Fruit fly (Drosophila melanogaster) whole organism, pupa: ENCODE data around the gene CG9121.

ENCODE experiments used
- CG10348 ChIP-seq: fragments of 200-800 bp; sonication (Bioruptor generic); IDR thresholded peaks from 2 replicates; pipeline ENCODE4 v1.3.6; 2022; ENCODE audit warnings: missing biosample characterization, missing genetic modification characterization
- CG12605 ChIP-seq: fragments of 200-800 bp; sonication (Bioruptor generic); IDR thresholded peaks from 2 replicates; pipeline ENCODE4 v1.3.6; 2022; ENCODE audit warnings: missing biosample characterization, missing genetic modification characterization
- CG13204 ChIP-seq: fragments of 200-800 bp; sonication (Bioruptor generic); optimal IDR thresholded peaks from 2 replicates; lab custom pipeline; 2018; ENCODE audit warnings: missing biosample characterization, mild to moderate bottlenecking, missing genetic modification characterization, moderate library complexity
- CG14655 ChIP-seq: fragments of 200-800 bp; sonication (Bioruptor generic); optimal IDR thresholded peaks from 3 replicates; lab custom pipeline; 2017; ENCODE audit warnings: mild to moderate bottlenecking, missing biosample characterization, missing genetic modification reagents, missing genetic modification characterization
- CG15710 ChIP-seq: fragments of 200-800 bp; sonication (Bioruptor generic); optimal IDR thresholded peaks from 2 replicates; lab custom pipeline; 2018; ENCODE audit warnings: missing biosample characterization, mild to moderate bottlenecking, missing genetic modification characterization, moderate library complexity
- CG17806 ChIP-seq: fragments of 200-800 bp; sonication (Bioruptor generic); optimal IDR thresholded peaks from 2 replicates; lab custom pipeline; 2018; ENCODE audit warnings: missing biosample characterization, mild to moderate bottlenecking, missing genetic modification characterization, moderate library complexity
- CG32121 ChIP-seq: fragments of 200-800 bp; sonication (Bioruptor generic); IDR thresholded peaks from 2 replicates; pipeline ENCODE4 v1.3.6; 2022; ENCODE audit warnings: missing biosample characterization, missing genetic modification characterization
- CG34367 ChIP-seq: fragments of 200-800 bp; sonication (Bioruptor generic); optimal IDR thresholded peaks from 2 replicates; lab custom pipeline; 2018; ENCODE audit warnings: missing biosample characterization, mild to moderate bottlenecking, missing genetic modification characterization
- CG4496 ChIP-seq: fragments of 200-800 bp; sonication (Bioruptor generic); IDR thresholded peaks from 3 replicates; pipeline ENCODE4 v1.3.6; 2022; ENCODE audit warnings: missing biosample characterization, missing genetic modification characterization
- CG8159 ChIP-seq: fragments of 200-800 bp; sonication (Bioruptor generic); optimal IDR thresholded peaks from 3 replicates; lab custom pipeline; 2018; ENCODE audit warnings: missing biosample characterization, mild to moderate bottlenecking, missing genetic modification characterization, moderate library complexity
- CG8301 ChIP-seq: fragments of 200-800 bp; sonication (Bioruptor generic); optimal IDR thresholded peaks from 2 replicates; lab custom pipeline; 2018; ENCODE audit warnings: missing biosample characterization, mild to moderate bottlenecking, missing genetic modification characterization
- CG9948 ChIP-seq: fragments of 200-800 bp; sonication (Bioruptor generic); optimal IDR thresholded peaks from 2 replicates; lab custom pipeline; 2018; ENCODE audit warnings: missing biosample characterization, mild to moderate bottlenecking, missing genetic modification characterization, moderate library complexity
- D1 ChIP-seq: fragments of 200-800 bp; sonication (Bioruptor generic); optimal IDR thresholded peaks from 2 replicates; lab custom pipeline; 2018; ENCODE audit warnings: missing biosample characterization, mild to moderate bottlenecking, missing genetic modification characterization, moderate library complexity
- EcR ChIP-seq: fragments of 200-800 bp; sonication (Bioruptor generic); optimal IDR thresholded peaks from 3 replicates; lab custom pipeline; 2019; ENCODE audit warnings: missing biosample characterization, missing genetic modification characterization, mild to moderate bottlenecking, moderate library complexity, missing genetic modification reagents
- Ets98B ChIP-seq: fragments of 200-800 bp; sonication (Bioruptor generic); IDR thresholded peaks from 2 replicates; pipeline ENCODE4 v1.3.6; 2022; ENCODE audit warnings: missing biosample characterization, missing genetic modification characterization
- Pif1A ChIP-seq: fragments of 200-800 bp; sonication (Bioruptor generic); optimal IDR thresholded peaks from 3 replicates; lab custom pipeline; 2016; ENCODE audit warnings: missing biosample characterization, missing genetic modification characterization
- Pif1B ChIP-seq: fragments of 200-800 bp; sonication (Bioruptor generic); optimal IDR thresholded peaks from 3 replicates; lab custom pipeline; 2016; ENCODE audit warnings: missing biosample characterization, missing genetic modification characterization
- Snoo ChIP-seq: fragments of 200-800 bp; sonication (Bioruptor generic); optimal IDR thresholded peaks from 3 replicates; lab custom pipeline; 2017; ENCODE audit warnings: missing biosample characterization, mild to moderate bottlenecking, missing genetic modification characterization, inconsistent platforms
- fd96Ca ChIP-seq: fragments of 200-800 bp; sonication (Bioruptor generic); IDR thresholded peaks from 3 replicates; pipeline ENCODE4 v1.3.6; 2022; ENCODE audit warnings: missing biosample characterization, missing genetic modification characterization
- gl ChIP-seq: fragments of 200-800 bp; sonication (Bioruptor generic); optimal IDR thresholded peaks from 2 replicates; lab custom pipeline; 2018; ENCODE audit warnings: missing biosample characterization, mild to moderate bottlenecking, missing genetic modification characterization
- rn ChIP-seq: fragments of 200-800 bp; sonication (Bioruptor generic); IDR thresholded peaks from 2 replicates; pipeline ENCODE4 v1.3.6; 2022; ENCODE audit warnings: missing biosample characterization, missing genetic modification characterization

CG9121 gene

dm6 chr2L:5044361-5044891, 6.4 kb downstream of the CG9121 start, which contains the start of gene CG31650:
Gene CG31650 (minus strand): TSS chr2L:5044712.
- no peak for TF ChIP-seq Snoo (tag; lab: Kevin White, UChicago)
- TF ChIP-seq CG4496 (GFP tag; lab: Robert Waterston, UW) = 0 out of 3 replicates have a peak, but pooled peaks have one; percentile 33

DNA sequence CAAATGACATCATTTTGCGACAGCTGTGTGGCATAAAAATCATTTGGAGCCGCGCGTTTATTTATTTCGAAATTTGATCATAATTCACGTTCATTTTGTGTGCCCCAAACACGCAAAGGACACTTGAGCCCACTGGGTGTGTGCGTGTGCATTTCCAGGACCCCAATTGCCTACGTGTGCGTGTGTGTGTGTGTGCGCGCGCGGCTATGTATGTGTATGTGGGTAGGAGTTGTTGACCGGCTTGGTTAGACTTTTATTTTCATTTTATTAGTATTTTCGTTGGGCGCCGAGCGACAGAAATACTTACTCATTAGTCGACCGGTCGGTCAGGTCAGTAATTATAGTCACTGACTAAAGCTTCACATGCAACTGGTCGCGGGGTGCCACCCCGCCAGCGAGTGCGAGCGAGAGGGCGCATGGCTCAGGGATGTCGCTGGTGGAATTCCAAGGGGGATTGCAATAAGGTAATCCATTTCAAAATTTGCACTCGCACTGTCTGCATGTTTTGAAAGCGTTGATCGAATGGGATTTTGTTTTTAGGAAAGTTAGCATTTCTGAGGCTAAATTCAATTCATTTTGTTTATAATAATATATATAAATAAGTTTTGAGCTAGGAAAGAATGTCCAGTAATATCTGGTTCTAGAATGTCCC, 7.2 kb downstream of the CG9121 start:
- TF ChIP-seq CG4496 (GFP tag; lab: Robert Waterston, UW) (peak; percentile 88), fd96Ca (GFP tag; lab: Robert Waterston, UW) (peak; percentile 87), Pif1A (GFP tag; lab: Kevin White, UChicago) (peak; percentile 80), CG9948 (tag; lab: Kevin White, UChicago) (peak; percentile 60), CG32121 (GFP tag; lab: Robert Waterston, UW) (peak; percentile 82), CG12605 (peak; percentile 68), CG14655 (GFP tag; lab: Kevin White, UChicago) (peak; percentile 79), D1 (tag; lab: Kevin White, UChicago) (no peak), gl (peak; percentile 27), CG13204 (GFP tag; lab: Kevin White, UChicago) (peak; percentile 40), Pif1B (GFP tag; lab: Kevin White, UChicago) (peak; percentile 66), EcR (GFP tag; lab: Kevin White, UChicago) (peak; percentile 87), CG8301 (tag; lab: Kevin White, UChicago) (peak; percentile 60), Snoo (tag; lab: Kevin White, UChicago) (peak; percentile 46), Ets98B (peak; percentile 82), CG15710 (tag; lab: Kevin White, UChicago) (peak; percentile 61), CG34367 (peak; percentile 27), CG8159 (peak; percentile 51), CG10348 (0 out of 2 replicates have a peak, but pooled peaks have one; percentile 36), rn (GFP tag; lab: Robert Waterston, UW) (no peak), CG17806 (tag; lab: Kevin White, UChicago) (peak; percentile 61)

DNA sequence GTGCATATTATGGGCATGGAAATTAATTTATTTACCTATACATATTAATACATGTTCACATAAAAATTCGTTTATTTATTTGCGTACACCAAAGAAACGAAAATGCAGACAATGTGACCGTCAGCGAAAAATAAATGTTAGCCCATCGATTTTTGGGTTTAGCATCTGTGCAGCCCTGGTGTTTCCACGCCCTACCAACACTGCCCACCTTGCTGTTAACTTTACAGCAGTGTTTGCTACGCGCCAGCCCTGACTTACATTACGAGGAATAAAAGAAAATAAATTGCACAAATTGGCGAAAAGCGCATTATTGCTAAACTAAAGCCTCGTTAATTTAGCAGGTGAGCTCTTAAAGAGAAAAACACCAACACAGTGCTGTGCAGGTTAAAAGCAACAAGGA, 7.8 kb downstream of the CG9121 start, which contains the start of the genes CG33995, CG44000 and CG44001:
TSS of gene CG33995 (plus strand) at position 228 of the 400 bp plus-strand sequence.
TSS of gene CG44000 (plus strand) at position 228 of the 400 bp plus-strand sequence.
TSS of gene CG44001 (plus strand) at position 228 of the 400 bp plus-strand sequence.
- TF ChIP-seq CG4496 (GFP tag; lab: Robert Waterston, UW) = peak; percentile 41; the same call in 2 of the 3 replicates
- TF ChIP-seq CG34367 = no peak
- peak; percentile 6 for TF ChIP-seq Snoo (tag; lab: Kevin White, UChicago)
- no peak for TF ChIP-seq rn (GFP tag; lab: Robert Waterston, UW)
- TF ChIP-seq gl = no peak
- no peak for TF ChIP-seq CG32121 (GFP tag; lab: Robert Waterston, UW)
- TF ChIP-seq D1 (tag; lab: Kevin White, UChicago) = peak; percentile 3
- TF ChIP-seq CG9948 (tag; lab: Kevin White, UChicago) = no peak
- no peak for TF ChIP-seq CG17806 (tag; lab: Kevin White, UChicago)
- TF ChIP-seq CG10348 = no peak
- TF ChIP-seq CG8159 = peak; percentile 32
- peak; percentile 0 for TF ChIP-seq Pif1B (GFP tag; lab: Kevin White, UChicago)
- peak; percentile 1 for TF ChIP-seq CG14655 (GFP tag; lab: Kevin White, UChicago)
- TF ChIP-seq CG12605 = no peak
- no peak for TF ChIP-seq CG8301 (tag; lab: Kevin White, UChicago)
- TF ChIP-seq Ets98B = peak; percentile 5
- TF ChIP-seq CG15710 (tag; lab: Kevin White, UChicago) = peak; percentile 18
- 0 out of 3 replicates have a peak, but pooled peaks have one; percentile 43 for TF ChIP-seq fd96Ca (GFP tag; lab: Robert Waterston, UW)
- peak; percentile 7 for TF ChIP-seq Pif1A (GFP tag; lab: Kevin White, UChicago)

- peak; percentile 14 for TF ChIP-seq CG8159
- TF ChIP-seq Ets98B = no peak
Measured at dm6 chr2L:5042076-5042475, 8.8 kb downstream of the CG9121 start.

DNA sequence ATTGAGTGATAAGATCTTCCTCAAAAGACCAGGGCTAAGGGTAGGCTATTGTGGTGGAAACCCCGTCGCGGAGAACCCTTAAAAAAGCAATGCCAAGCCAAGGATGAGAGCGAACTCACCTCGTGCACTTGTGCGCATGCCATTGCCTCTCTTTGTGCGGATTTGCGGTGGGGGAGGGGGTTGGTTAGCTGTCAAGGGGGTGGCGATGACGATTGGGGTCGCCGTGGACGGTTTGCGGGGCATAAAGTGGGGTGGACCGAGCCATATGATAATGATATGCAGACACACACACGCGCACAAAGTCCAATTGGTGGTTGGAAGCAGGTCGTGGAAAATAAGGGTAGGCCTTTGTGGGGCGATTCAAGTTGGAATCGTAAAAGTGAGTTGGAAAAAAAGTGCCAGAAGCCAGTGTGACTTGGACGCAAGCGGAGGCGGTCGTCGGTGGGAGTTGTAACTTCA, 13.4 kb downstream of the CG9121 start, which contains the start of the genes CG14042 and SP555:
TSS of gene CG14042 (plus strand) at position 308 of the 459 bp plus-strand sequence.
TSS of gene SP555 (plus strand) at position 308 of the 459 bp plus-strand sequence.
- TF ChIP-seq Ets98B = no peak
- no peak for TF ChIP-seq CG15710 (tag; lab: Kevin White, UChicago)
- TF ChIP-seq fd96Ca (GFP tag; lab: Robert Waterston, UW) = 0 out of 3 replicates have a peak, but pooled peaks have one; percentile 18
- TF ChIP-seq, all 21 proteins: peak for 1

DNA sequence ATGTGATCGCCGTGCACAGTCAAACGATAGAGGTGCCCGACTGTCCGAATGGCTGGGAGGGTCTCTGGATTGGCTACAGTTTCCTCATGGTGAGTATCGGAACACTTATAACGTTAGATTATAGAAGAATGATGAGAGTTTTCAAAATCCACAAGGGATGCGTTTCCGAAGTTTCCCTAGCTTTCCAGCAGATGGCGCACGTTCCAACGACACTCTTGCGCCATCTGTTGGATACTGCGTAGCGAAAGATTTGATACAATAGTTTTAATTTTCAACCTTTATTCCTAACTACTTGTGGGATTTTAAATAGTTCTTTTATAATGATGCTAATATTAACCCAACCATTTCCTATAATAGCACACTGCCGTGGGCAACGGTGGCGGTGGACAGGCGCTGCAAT, 14.7 kb downstream of the CG9121 start:
- TF ChIP-seq CG8159 = no peak
- TF ChIP-seq, all 21 proteins: peak for 0
